Fruit fly (Drosophila melanogaster) whole organism, embryonic: ENCODE data around the gene kri.
A peak's percentile ranks its signal among the peaks of the same experiment; 100 is the strongest.

ENCODE experiments used
- Atf6 ChIP-seq: fragments of 200-800 bp; sonication (Bioruptor generic); IDR thresholded peaks from 2 replicates; pipeline ENCODE4 v1.3.6; 2022; ENCODE audit warnings: missing biosample characterization, missing genetic modification characterization
- CG1024 ChIP-seq: fragments of 200-800 bp; sonication (Bioruptor generic); IDR thresholded peaks from 2 replicates; pipeline ENCODE4 v1.3.6; 2022; ENCODE audit warnings: missing biosample characterization, missing genetic modification characterization
- CG11398 ChIP-seq: fragments of 200-800 bp; sonication (Bioruptor generic); optimal IDR thresholded peaks from 2 replicates; lab custom pipeline; 2016; ENCODE audit warnings: missing biosample characterization, missing genetic modification characterization
- CG11723 ChIP-seq: fragments of 200-800 bp; sonication (Bioruptor generic); optimal IDR thresholded peaks from 2 replicates; lab custom pipeline; 2017; ENCODE audit warnings: missing biosample characterization, mild to moderate bottlenecking, missing genetic modification characterization
- CG12236 ChIP-seq: fragments of 200-800 bp; sonication (Bioruptor generic); optimal IDR thresholded peaks from 2 replicates; lab custom pipeline; 2016; ENCODE audit warnings: missing biosample characterization, missing genetic modification characterization
- CG18262 ChIP-seq: fragments of 200-800 bp; optimal IDR thresholded peaks from 3 replicates; lab custom pipeline; 2019; ENCODE audit warnings: missing biosample characterization, mild to moderate bottlenecking, missing genetic modification characterization, moderate library complexity
- CG18764 ChIP-seq: fragments of 200-800 bp; sonication (Bioruptor generic); optimal IDR thresholded peaks from 3 replicates; lab custom pipeline; 2016; ENCODE audit warnings: missing biosample characterization, missing genetic modification characterization
- CG30020 ChIP-seq: fragments of 200-800 bp; optimal IDR thresholded peaks from 2 replicates; lab custom pipeline; 2019; ENCODE audit warnings: missing biosample characterization, mild to moderate bottlenecking, missing genetic modification characterization, moderate library complexity
- CG4404 ChIP-seq: fragments of 200-800 bp; sonication (Bioruptor generic); IDR thresholded peaks from 2 replicates; pipeline ENCODE4 v1.3.6; 2022; ENCODE audit warnings: missing biosample characterization, missing genetic modification characterization
- CG4820 ChIP-seq: fragments of 200-800 bp; sonication (Bioruptor generic); optimal IDR thresholded peaks from 3 replicates; lab custom pipeline; 2016; ENCODE audit warnings: missing biosample characterization, missing genetic modification characterization
- CG5245 ChIP-seq: fragments of 200-800 bp; sonication (Bioruptor generic); optimal IDR thresholded peaks from 3 replicates; lab custom pipeline; 2016; ENCODE audit warnings: missing biosample characterization, missing genetic modification characterization
- CG6689 ChIP-seq: fragments of 200-800 bp; sonication (Bioruptor generic); IDR thresholded peaks from 2 replicates; pipeline ENCODE4 v1.3.6; 2022; ENCODE audit warnings: missing biosample characterization, missing genetic modification characterization
- CG7271 ChIP-seq: fragments of 200-800 bp; sonication (Bioruptor generic); optimal IDR thresholded peaks from 2 replicates; lab custom pipeline; 2018; ENCODE audit warnings: missing biosample characterization, mild to moderate bottlenecking, missing genetic modification characterization, moderate library complexity
- CG7786 ChIP-seq: fragments of 200-800 bp; sonication (Bioruptor generic); optimal IDR thresholded peaks from 2 replicates; lab custom pipeline; 2016; ENCODE audit warnings: missing biosample characterization, missing genetic modification characterization
- CG7839 ChIP-seq: fragments of 200-800 bp; sonication (Bioruptor generic); optimal IDR thresholded peaks from 3 replicates; lab custom pipeline; 2018; ENCODE audit warnings: missing biosample characterization, mild to moderate bottlenecking, missing genetic modification characterization, moderate library complexity
- CG8924 ChIP-seq: fragments of 200-800 bp; optimal IDR thresholded peaks from 3 replicates; lab custom pipeline; 2019; ENCODE audit warnings: missing biosample characterization, mild to moderate bottlenecking, missing genetic modification characterization, moderate library complexity
- CG9727 ChIP-seq: fragments of 200-800 bp; sonication (Bioruptor generic); optimal IDR thresholded peaks from 3 replicates; lab custom pipeline; 2017; ENCODE audit warnings: missing biosample characterization, mild to moderate bottlenecking, missing genetic modification characterization
- CoRest ChIP-seq: fragments of 200-800 bp; sonication (Bioruptor generic); optimal IDR thresholded peaks from 3 replicates; lab custom pipeline; 2018; ENCODE audit warnings: missing biosample characterization, mild to moderate bottlenecking, missing genetic modification characterization, moderate library complexity
- D ChIP-seq, 2 experiments: fragments of 200-800 bp in 1 of 2; fragments of >200 bp in 1 of 2; sonication (Bioruptor generic) in 1 of 2; optimal IDR thresholded peaks; 2 replicates in 1 of 2; 3 replicates in 1 of 2; lab custom pipeline; 2017; ENCODE audit warnings: mild to moderate bottlenecking in 1 of 2, missing biosample characterization in 1 of 2, missing genetic modification characterization in 1 of 2, missing genetic modification reagents in 1 of 2
- Kr ChIP-seq: fragments of 200-800 bp; sonication (Bioruptor generic); optimal IDR thresholded peaks from 2 replicates; lab custom pipeline; 2017; ENCODE audit warnings: missing biosample characterization, mild to moderate bottlenecking, missing genetic modification characterization
- Max ChIP-seq: fragments of 200-800 bp; sonication (Bioruptor generic); optimal IDR thresholded peaks from 2 replicates; lab custom pipeline; 2016; ENCODE audit warnings: missing biosample characterization, mild to moderate bottlenecking, missing genetic modification characterization
- Mes4 ChIP-seq: fragments of 200-800 bp; sonication (Bioruptor generic); optimal IDR thresholded peaks from 2 replicates; lab custom pipeline; 2016; ENCODE audit warnings: missing biosample characterization, missing genetic modification characterization
- Trl ChIP-seq, 3 experiments: fragments of >200 bp in 2 of 3; fragments of 200-800 bp in 1 of 3; sonication (Bioruptor generic) in 1 of 3; optimal IDR thresholded peaks; 2 replicates in 1 of 3; 3 replicates in 2 of 3; lab custom pipeline; 2016 to 2017; ENCODE audit warnings: missing biosample characterization in 1 of 3, missing genetic modification characterization in 1 of 3
- Vsx1 ChIP-seq: fragments of 200-800 bp; sonication (Bioruptor generic); optimal IDR thresholded peaks from 2 replicates; lab custom pipeline; 2017; ENCODE audit warnings: missing biosample characterization, mild to moderate bottlenecking, missing genetic modification characterization, missing genetic modification reagents
- Xrp1 ChIP-seq: fragments of 200-800 bp; sonication (Bioruptor generic); IDR thresholded peaks from 2 replicates; pipeline ENCODE4 v1.3.6; 2022; ENCODE audit warnings: missing biosample characterization, missing genetic modification characterization
- ac ChIP-seq: fragments of 200-800 bp; sonication (Bioruptor generic); optimal IDR thresholded peaks from 3 replicates; lab custom pipeline; 2017; ENCODE audit warnings: missing biosample characterization, mild to moderate bottlenecking, missing genetic modification characterization
- ara ChIP-seq: fragments of 200-800 bp; sonication (Bioruptor generic); IDR thresholded peaks from 2 replicates; pipeline ENCODE4 v1.3.6; 2022; ENCODE audit warnings: missing biosample characterization, missing genetic modification characterization
- ato ChIP-seq: fragments of 200-800 bp; sonication (Bioruptor generic); IDR thresholded peaks from 2 replicates; pipeline ENCODE4 v1.3.6; 2022; ENCODE audit warnings: missing biosample characterization, missing genetic modification characterization; ENCODE audit not compliant: partially characterized antibody
- az2 ChIP-seq: fragments of 200-800 bp; sonication (Bioruptor generic); optimal IDR thresholded peaks from 3 replicates; lab custom pipeline; 2016; ENCODE audit warnings: missing biosample characterization, missing genetic modification characterization
- chm ChIP-seq: fragments of 200-800 bp; sonication (Bioruptor generic); IDR thresholded peaks from 2 replicates; pipeline ENCODE4 v1.3.6; 2022; ENCODE audit warnings: missing biosample characterization, missing genetic modification characterization
- gce ChIP-seq: fragments of 200-800 bp; sonication (Bioruptor generic); IDR thresholded peaks from 3 replicates; pipeline ENCODE4 v1.3.6; 2022; ENCODE audit warnings: missing biosample characterization, missing genetic modification characterization
- gem ChIP-seq: fragments of 200-800 bp; sonication (Bioruptor generic); optimal IDR thresholded peaks from 2 replicates; lab custom pipeline; 2019; ENCODE audit warnings: missing biosample characterization, mild to moderate bottlenecking, missing genetic modification characterization, moderate library complexity
- gsb-n ChIP-seq: fragments of 200-800 bp; sonication (Bioruptor generic); optimal IDR thresholded peaks from 3 replicates; lab custom pipeline; 2018; ENCODE audit warnings: missing biosample characterization, mild to moderate bottlenecking, missing genetic modification characterization
- gt ChIP-seq: fragments of 200-800 bp; sonication (Bioruptor generic); IDR thresholded peaks from 2 replicates; pipeline ENCODE4 v1.3.6; 2022; ENCODE audit warnings: missing biosample characterization, missing genetic modification characterization
- hkb ChIP-seq, 2 experiments: fragments of 200-800 bp in 1 of 2; fragments of >200 bp in 1 of 2; sonication (Bioruptor generic) in 1 of 2; IDR thresholded peaks in 1 of 2; optimal IDR thresholded peaks in 1 of 2; 2 replicates each; pipeline versions ENCODE4 v1.3.6 to Lab custom; 2017 to 2022; ENCODE audit warnings: missing biosample characterization in 1 of 2, missing genetic modification characterization in 1 of 2
- hth ChIP-seq: fragments of >200 bp; optimal IDR thresholded peaks from 2 replicates; lab custom pipeline; 2017; ENCODE audit warnings: inconsistent platforms
- lov ChIP-seq, 2 experiments: fragments of 200-800 bp in 1 of 2; fragments of >200 bp in 1 of 2; sonication (Bioruptor generic) in 1 of 2; IDR thresholded peaks in 1 of 2; optimal IDR thresholded peaks in 1 of 2; 2 replicates in 1 of 2; 3 replicates in 1 of 2; pipeline versions ENCODE4 v1.3.6 to Lab custom; 2017 to 2022; ENCODE audit warnings: missing biosample characterization in 1 of 2, missing genetic modification characterization in 1 of 2
- nmo ChIP-seq: fragments of 200-800 bp; sonication (Bioruptor generic); optimal IDR thresholded peaks from 2 replicates; lab custom pipeline; 2018; ENCODE audit warnings: missing biosample characterization, mild to moderate bottlenecking, missing genetic modification characterization, moderate library complexity
- rib ChIP-seq: fragments of 200-800 bp; sonication (Bioruptor generic); IDR thresholded peaks from 2 replicates; pipeline ENCODE4 v1.3.6; 2022; ENCODE audit warnings: missing biosample characterization, missing genetic modification characterization
- sens ChIP-seq: fragments of 200-800 bp; sonication (Bioruptor generic); peaks from one replicate; lab custom pipeline; 2016; ENCODE audit warnings: missing biosample characterization, missing genetic modification characterization
- shn ChIP-seq: fragments of 200-800 bp; sonication (Bioruptor generic); optimal IDR thresholded peaks from 3 replicates; lab custom pipeline; 2016; ENCODE audit warnings: missing biosample characterization, missing genetic modification characterization
- sqz ChIP-seq: fragments of 200-800 bp; sonication (Bioruptor generic); optimal IDR thresholded peaks from 3 replicates; lab custom pipeline; 2018; ENCODE audit warnings: missing biosample characterization, mild to moderate bottlenecking, missing genetic modification characterization
- tap ChIP-seq: fragments of 200-800 bp; optimal IDR thresholded peaks from 3 replicates; lab custom pipeline; 2019; ENCODE audit warnings: missing biosample characterization, mild to moderate bottlenecking, missing genetic modification characterization, moderate library complexity
- tx ChIP-seq: fragments of 200-800 bp; sonication (Bioruptor generic); optimal IDR thresholded peaks from 2 replicates; lab custom pipeline; 2016; ENCODE audit warnings: missing biosample characterization, missing genetic modification characterization
- vnd ChIP-seq: fragments of 200-800 bp; sonication (Bioruptor generic); IDR thresholded peaks from 3 replicates; pipeline ENCODE4 v1.3.6; 2022; ENCODE audit warnings: missing biosample characterization, missing genetic modification characterization; ENCODE audit not compliant: partially characterized antibody
- yki ChIP-seq: fragments of >200 bp; optimal IDR thresholded peaks from 3 replicates; lab custom pipeline; 2018
- zen ChIP-seq: fragments of 200-800 bp; sonication (Bioruptor generic); optimal IDR thresholded peaks from 3 replicates; lab custom pipeline; 2018; ENCODE audit warnings: missing biosample characterization, mild to moderate bottlenecking, missing genetic modification characterization, moderate library complexity
- zfh1 ChIP-seq: fragments of 200-800 bp; sonication (Bioruptor generic); IDR thresholded peaks from 3 replicates; pipeline ENCODE4 v1.3.6; 2022; ENCODE audit warnings: missing biosample characterization, missing genetic modification characterization

Gene kri

DNA sequence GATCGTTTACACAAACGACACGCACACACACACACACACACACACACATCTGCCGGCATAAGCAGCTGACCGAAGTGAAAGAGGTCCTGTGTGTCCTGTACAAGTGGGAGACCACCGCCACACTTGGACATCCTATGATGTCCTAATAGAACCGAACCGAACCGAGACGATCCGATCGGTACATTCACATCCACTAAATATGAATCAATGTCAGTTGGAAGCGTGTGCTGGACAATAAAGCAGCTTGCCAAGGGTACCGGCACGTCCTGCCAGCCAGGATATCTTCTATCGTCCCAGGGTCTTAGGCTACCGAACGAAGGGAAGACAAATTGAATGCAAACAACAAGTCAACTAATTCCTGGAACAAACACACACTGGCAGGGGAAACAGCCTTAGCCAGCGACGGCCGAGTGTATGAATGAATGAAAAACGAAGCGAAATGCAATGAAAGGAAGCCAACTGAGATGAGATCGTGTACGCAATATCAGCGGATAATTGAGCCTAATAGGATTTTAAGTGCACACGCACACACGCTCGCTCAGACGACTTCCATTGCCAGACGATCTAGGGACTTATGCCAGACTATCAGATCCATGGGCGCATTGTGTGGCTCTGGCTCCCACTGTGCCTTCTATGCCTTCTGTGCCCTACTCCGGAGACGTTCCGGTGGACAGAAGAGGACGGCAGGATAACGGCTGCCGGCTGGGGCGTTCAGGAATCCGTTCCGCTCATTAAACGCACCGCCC, 45.5 kb downstream of the kri start:
- TF ChIP-seq sens (GFP tag; lab: Kevin White, UChicago) (peak; percentile 57), zen (tag; lab: Kevin White, UChicago) (peak; percentile 96), D (optimal IDR thresholded peaks at IDR 0.05; lab: Kevin White, UChicago) (peak; percentile 94), D (GFP tag; optimal IDR thresholded peaks at IDR 0.05; lab: Kevin White, UChicago) (no peak), CG6689 (GFP tag; lab: Robert Waterston, UW) (no peak), CG11723 (GFP tag; lab: Kevin White, UChicago) (no peak), Kr (GFP tag; lab: Kevin White, UChicago) (peak; percentile 60), Atf6 (GFP tag; lab: Robert Waterston, UW) (no peak), ac (GFP tag; lab: Kevin White, UChicago) (peak; percentile 33), hth (lab: Kevin White, UChicago) (peak; percentile 78), CG30020 (tag; lab: Kevin White, UChicago) (no peak), lov (optimal IDR thresholded peaks at IDR 0.05; lab: Kevin White, UChicago) (no peak), lov (GFP tag; IDR thresholded peaks at IDR 0.05; lab: Robert Waterston, UW) (no peak), hkb (optimal IDR thresholded peaks at IDR 0.05; lab: Kevin White, UChicago) (no peak), hkb (GFP tag; IDR thresholded peaks at IDR 0.05; lab: Robert Waterston, UW) (no peak)

DNA sequence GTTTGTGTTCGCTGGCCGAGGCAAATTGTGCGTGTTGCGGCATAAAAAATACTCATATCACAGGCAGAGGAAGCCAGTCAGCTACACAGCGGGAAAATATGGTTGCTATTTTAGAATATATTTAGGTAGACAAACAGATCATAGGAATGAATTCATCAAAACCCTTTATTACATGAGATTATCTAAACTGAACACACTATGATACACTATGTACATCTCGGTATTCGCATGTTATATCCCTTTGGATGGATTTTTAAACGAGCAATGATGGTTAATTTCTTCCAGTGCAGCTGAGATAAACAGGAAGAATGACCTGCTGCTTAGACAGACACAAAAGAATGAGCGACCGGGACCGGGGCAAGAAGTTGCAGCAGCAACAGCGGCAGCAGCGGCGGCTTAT, 46.1 kb downstream of the kri start:
- TF ChIP-seq ara (GFP tag; lab: Robert Waterston, UW) (peak; percentile 58; the same call in 1 of the 2 replicates), gce (no peak), rib (GFP tag; lab: Robert Waterston, UW) (no peak), yki (lab: Kevin White, UChicago) (no peak), CG1024 (GFP tag; lab: Robert Waterston, UW) (no peak), sqz (no peak), CG4820 (GFP tag; lab: Kevin White, UChicago) (peak; percentile 58), chm (GFP tag; lab: Robert Waterston, UW) (no peak), ato (no peak), az2 (GFP tag; lab: Kevin White, UChicago) (peak; percentile 35), CG5245 (GFP tag; lab: Kevin White, UChicago) (peak; percentile 9), CG8924 (tag; lab: Kevin White, UChicago) (peak; percentile 68), Max (GFP tag; lab: Kevin White, UChicago) (no peak), tap (tag; lab: Kevin White, UChicago) (no peak), shn (GFP tag; lab: Kevin White, UChicago) (peak; percentile 39), tx (GFP tag; lab: Kevin White, UChicago) (no peak), nmo (peak; percentile 46), CG4404 (GFP tag; lab: Robert Waterston, UW) (peak; percentile 87), Trl (optimal IDR thresholded peaks at IDR 0.05; lab: Kevin White, UChicago) (no peak), Trl (GFP tag; optimal IDR thresholded peaks at IDR 0.05; lab: Kevin White, UChicago) (peak; percentile 43), Mes4 (GFP tag; lab: Kevin White, UChicago) (peak; percentile 11), zfh1 (GFP tag; lab: Robert Waterston, UW) (peak; percentile 74), gsb-n (peak; percentile 37), gt (peak; percentile 22; the same call in 1 of the 2 replicates), CG11398 (GFP tag; lab: Kevin White, UChicago) (peak; percentile 14), CG18262 (peak; percentile 79), CG18764 (no peak), Xrp1 (GFP tag; lab: Robert Waterston, UW) (peak; percentile 79), CG7786 (GFP tag; lab: Kevin White, UChicago) (peak; percentile 16), CoRest (tag; lab: Kevin White, UChicago) (peak; percentile 19), CG9727 (peak; percentile 85), CG7271 (tag; lab: Kevin White, UChicago) (peak; percentile 64), vnd (GFP tag; lab: Robert Waterston, UW) (no peak), CG7839 (tag; lab: Kevin White, UChicago) (peak; percentile 45), Vsx1 (no peak), gem (peak; percentile 66), CG12236 (peak; percentile 37)
